Fruit fly (Drosophila melanogaster) whole organism, embryonic: ENCODE results near the gene CG6356.

ENCODE experiments used
- Atf3 ChIP-seq: fragments of 200-800 bp; sonication (Bioruptor generic); optimal IDR thresholded peaks from 3 replicates; lab custom pipeline; 2016; ENCODE audit warnings: missing biosample characterization, missing genetic modification characterization
- CG10147 ChIP-seq: fragments of 200-800 bp; sonication (Bioruptor generic); optimal IDR thresholded peaks from 2 replicates; lab custom pipeline; 2019; ENCODE audit warnings: missing biosample characterization, mild to moderate bottlenecking, missing genetic modification characterization, moderate library complexity
- CG10274 ChIP-seq: fragments of 200-800 bp; sonication (Bioruptor generic); optimal IDR thresholded peaks from 3 replicates; lab custom pipeline; 2017; ENCODE audit warnings: missing biosample characterization, mild to moderate bottlenecking, missing genetic modification characterization
- CG11696 ChIP-seq: fragments of 200-800 bp; sonication (Bioruptor generic); IDR thresholded peaks from 2 replicates; pipeline ENCODE4 v1.3.6; 2022; ENCODE audit warnings: missing biosample characterization, missing genetic modification characterization
- CG12391 ChIP-seq: fragments of 200-800 bp; sonication (Bioruptor generic); optimal IDR thresholded peaks from 3 replicates; lab custom pipeline; 2018; ENCODE audit warnings: missing biosample characterization, mild to moderate bottlenecking, missing genetic modification characterization, moderate library complexity
- CG16813 ChIP-seq: fragments of 200-800 bp; sonication (Bioruptor generic); IDR thresholded peaks from 3 replicates; pipeline ENCODE4 v1.3.6; 2022; ENCODE audit warnings: missing biosample characterization, missing genetic modification characterization; ENCODE audit not compliant: partially characterized antibody
- CG17568 ChIP-seq: fragments of 200-800 bp; sonication (Bioruptor generic); optimal IDR thresholded peaks from 2 replicates; lab custom pipeline; 2018; ENCODE audit warnings: missing biosample characterization, mild to moderate bottlenecking, missing genetic modification characterization, moderate library complexity
- CG17612 ChIP-seq: fragments of 200-800 bp; sonication (Bioruptor generic); IDR thresholded peaks from 2 replicates; pipeline ENCODE4 v1.3.6; 2022; ENCODE audit warnings: missing biosample characterization, missing genetic modification characterization
- CG3838 ChIP-seq: fragments of 200-800 bp; sonication (Bioruptor generic); optimal IDR thresholded peaks from 3 replicates; lab custom pipeline; 2016; ENCODE audit warnings: missing biosample characterization, missing genetic modification characterization
- CG4328 ChIP-seq: fragments of 200-800 bp; sonication (Bioruptor generic); optimal IDR thresholded peaks from 3 replicates; lab custom pipeline; 2017; ENCODE audit warnings: missing biosample characterization, missing genetic modification reagents, missing genetic modification characterization
- CG4854 ChIP-seq: fragments of 200-800 bp; sonication (Bioruptor generic); optimal IDR thresholded peaks from 2 replicates; lab custom pipeline; 2016; ENCODE audit warnings: missing biosample characterization, missing genetic modification characterization, inconsistent platforms
- CG6683 ChIP-seq: fragments of 200-800 bp; sonication (Bioruptor generic); optimal IDR thresholded peaks from 2 replicates; lab custom pipeline; 2017; ENCODE audit warnings: missing biosample characterization, mild to moderate bottlenecking, missing genetic modification characterization, missing genetic modification reagents
- CG7786 ChIP-seq: fragments of 200-800 bp; sonication (Bioruptor generic); optimal IDR thresholded peaks from 2 replicates; lab custom pipeline; 2016; ENCODE audit warnings: missing biosample characterization, missing genetic modification characterization
- CG8924 ChIP-seq: fragments of 200-800 bp; optimal IDR thresholded peaks from 3 replicates; lab custom pipeline; 2019; ENCODE audit warnings: missing biosample characterization, mild to moderate bottlenecking, missing genetic modification characterization, moderate library complexity
- CG9727 ChIP-seq: fragments of 200-800 bp; sonication (Bioruptor generic); optimal IDR thresholded peaks from 3 replicates; lab custom pipeline; 2017; ENCODE audit warnings: missing biosample characterization, mild to moderate bottlenecking, missing genetic modification characterization
- Dip3 ChIP-seq: fragments of 200-800 bp; sonication (Bioruptor generic); optimal IDR thresholded peaks from 3 replicates; lab custom pipeline; 2016; ENCODE audit warnings: missing biosample characterization, missing genetic modification characterization
- Dref ChIP-seq: fragments of 200-800 bp; sonication (Bioruptor generic); IDR thresholded peaks from 2 replicates; pipeline ENCODE4 v1.3.6; 2022; ENCODE audit warnings: missing biosample characterization, missing genetic modification characterization
- Fer3 ChIP-seq: fragments of 200-800 bp; sonication (Bioruptor generic); optimal IDR thresholded peaks from 2 replicates; lab custom pipeline; 2018; ENCODE audit warnings: missing biosample characterization, mild to moderate bottlenecking, missing genetic modification characterization, moderate library complexity
- Hey ChIP-seq: fragments of 200-800 bp; sonication (Bioruptor generic); optimal IDR thresholded peaks from 3 replicates; lab custom pipeline; 2018; ENCODE audit warnings: missing biosample characterization, mild to moderate bottlenecking, missing genetic modification characterization
- Hr3 ChIP-seq: fragments of 200-800 bp; sonication (Bioruptor generic); optimal IDR thresholded peaks from 3 replicates; lab custom pipeline; 2016; ENCODE audit warnings: missing biosample characterization, missing genetic modification characterization
- Hr78 ChIP-seq, 2 experiments: fragments of 200-800 bp in 1 of 2; fragments of >200 bp in 1 of 2; sonication (Bioruptor generic) in 1 of 2; optimal IDR thresholded peaks; 2 replicates each; lab custom pipeline; 2017 to 2019; ENCODE audit warnings: missing biosample characterization in 2 of 2, missing genetic modification characterization in 2 of 2, mild to moderate bottlenecking in 1 of 2, moderate library complexity in 1 of 2
- Kr ChIP-seq: fragments of 200-800 bp; sonication (Bioruptor generic); optimal IDR thresholded peaks from 2 replicates; lab custom pipeline; 2017; ENCODE audit warnings: missing biosample characterization, mild to moderate bottlenecking, missing genetic modification characterization
- Lim3 ChIP-seq: fragments of 200-800 bp; sonication (Bioruptor generic); IDR thresholded peaks from 2 replicates; pipeline ENCODE4 v1.3.6; 2022; ENCODE audit warnings: missing biosample characterization, missing genetic modification characterization
- Mad ChIP-seq: fragments of 200-800 bp; sonication (Bioruptor generic); optimal IDR thresholded peaks from 2 replicates; lab custom pipeline; 2016; ENCODE audit warnings: missing biosample characterization, missing genetic modification characterization
- Med ChIP-seq: fragments of 200-800 bp; sonication (Bioruptor generic); peaks from one replicate; lab custom pipeline; 2016; ENCODE audit warnings: missing biosample characterization, missing genetic modification characterization, mild to moderate bottlenecking, inconsistent platforms, moderate library complexity
- Neu2 ChIP-seq: fragments of 200-800 bp; sonication (Bioruptor generic); optimal IDR thresholded peaks from 3 replicates; lab custom pipeline; 2016; ENCODE audit warnings: missing biosample characterization, missing genetic modification characterization, borderline replicate concordance
- NfI ChIP-seq: fragments of 200-800 bp; sonication (Bioruptor generic); optimal IDR thresholded peaks from 3 replicates; lab custom pipeline; 2018; ENCODE audit warnings: missing biosample characterization, mild to moderate bottlenecking, missing genetic modification characterization, moderate library complexity
- Ravus ChIP-seq: fragments of 200-800 bp; sonication (Bioruptor generic); IDR thresholded peaks from 2 replicates; pipeline ENCODE4 v1.3.6; 2022; ENCODE audit warnings: missing biosample characterization, missing genetic modification characterization
- Taf1 ChIP-seq: fragments of 200-800 bp; sonication (Bioruptor generic); IDR thresholded peaks from 2 replicates; pipeline ENCODE4 v1.3.6; 2022; ENCODE audit warnings: missing biosample characterization, missing genetic modification characterization
- Xrp1 ChIP-seq: fragments of 200-800 bp; sonication (Bioruptor generic); IDR thresholded peaks from 2 replicates; pipeline ENCODE4 v1.3.6; 2022; ENCODE audit warnings: missing biosample characterization, missing genetic modification characterization
- al ChIP-seq: fragments of 200-800 bp; sonication (Bioruptor generic); IDR thresholded peaks from 2 replicates; pipeline ENCODE4 v1.3.6; 2022; ENCODE audit warnings: missing biosample characterization, missing genetic modification characterization
- aop ChIP-seq: fragments of 200-800 bp; sonication (Bioruptor generic); IDR thresholded peaks from 2 replicates; pipeline ENCODE4 v1.3.6; 2022; ENCODE audit warnings: missing biosample characterization, missing genetic modification characterization
- ase ChIP-seq: fragments of 200-800 bp; sonication (Bioruptor generic); IDR thresholded peaks from 3 replicates; pipeline ENCODE4 v1.3.6; 2022; ENCODE audit warnings: missing biosample characterization, missing genetic modification characterization
- chm ChIP-seq: fragments of 200-800 bp; sonication (Bioruptor generic); IDR thresholded peaks from 2 replicates; pipeline ENCODE4 v1.3.6; 2022; ENCODE audit warnings: missing biosample characterization, missing genetic modification characterization
- crol ChIP-seq: fragments of 200-800 bp; sonication (Bioruptor generic); IDR thresholded peaks from 2 replicates; pipeline ENCODE4 v1.3.6; 2022; ENCODE audit warnings: missing biosample characterization, missing genetic modification characterization
- dimm ChIP-seq: fragments of 200-800 bp; sonication (Bioruptor generic); IDR thresholded peaks from 2 replicates; pipeline ENCODE4 v1.3.6; 2022; ENCODE audit warnings: missing biosample characterization, missing genetic modification characterization
- fu2 ChIP-seq: fragments of 200-800 bp; sonication (Bioruptor generic); optimal IDR thresholded peaks from 2 replicates; lab custom pipeline; 2016; ENCODE audit warnings: missing biosample characterization, missing genetic modification characterization
- ken ChIP-seq: fragments of 200-800 bp; sonication (Bioruptor generic); IDR thresholded peaks from 3 replicates; pipeline ENCODE4 v1.3.6; 2022; ENCODE audit warnings: missing biosample characterization, missing genetic modification characterization
- knrl ChIP-seq: fragments of 200-800 bp; sonication (Bioruptor generic); IDR thresholded peaks from 3 replicates; pipeline ENCODE4 v1.3.6; 2022; ENCODE audit warnings: missing biosample characterization, missing genetic modification characterization; ENCODE audit not compliant: partially characterized antibody
- org-1 ChIP-seq: fragments of 200-800 bp; sonication (Bioruptor generic); optimal IDR thresholded peaks from 2 replicates; lab custom pipeline; 2017; ENCODE audit warnings: missing biosample characterization, missing genetic modification characterization
- phol ChIP-seq: fragments of 200-800 bp; sonication (Bioruptor generic); optimal IDR thresholded peaks from 3 replicates; lab custom pipeline; 2018; ENCODE audit warnings: missing biosample characterization, mild to moderate bottlenecking, missing genetic modification characterization, moderate library complexity
- pum ChIP-seq: fragments of 200-800 bp; sonication (Bioruptor generic); optimal IDR thresholded peaks from 2 replicates; lab custom pipeline; 2016; ENCODE audit warnings: missing biosample characterization, missing genetic modification characterization
- rib ChIP-seq: fragments of 200-800 bp; sonication (Bioruptor generic); IDR thresholded peaks from 2 replicates; pipeline ENCODE4 v1.3.6; 2022; ENCODE audit warnings: missing biosample characterization, missing genetic modification characterization
- sens-2 ChIP-seq: fragments of 200-800 bp; sonication (Bioruptor generic); IDR thresholded peaks from 2 replicates; pipeline ENCODE4 v1.3.6; 2022; ENCODE audit warnings: missing biosample characterization, missing genetic modification characterization
- slbo ChIP-seq: fragments of 200-800 bp; sonication (Bioruptor generic); IDR thresholded peaks from 2 replicates; pipeline ENCODE4 v1.3.6; 2022; ENCODE audit warnings: missing biosample characterization, missing genetic modification characterization
- sqz ChIP-seq: fragments of 200-800 bp; sonication (Bioruptor generic); optimal IDR thresholded peaks from 3 replicates; lab custom pipeline; 2018; ENCODE audit warnings: missing biosample characterization, mild to moderate bottlenecking, missing genetic modification characterization
- tap ChIP-seq: fragments of 200-800 bp; optimal IDR thresholded peaks from 3 replicates; lab custom pipeline; 2019; ENCODE audit warnings: missing biosample characterization, mild to moderate bottlenecking, missing genetic modification characterization, moderate library complexity
- wdn ChIP-seq: fragments of 200-800 bp; sonication (Bioruptor generic); IDR thresholded peaks from 2 replicates; pipeline ENCODE4 v1.3.6; 2022; ENCODE audit warnings: missing biosample characterization, missing genetic modification characterization
- wor ChIP-seq: fragments of 200-800 bp; sonication (Bioruptor generic); IDR thresholded peaks from 2 replicates; pipeline ENCODE4 v1.3.6; 2022; ENCODE audit warnings: missing biosample characterization, missing genetic modification characterization
- zen2 ChIP-seq: fragments of 200-800 bp; sonication (Bioruptor generic); IDR thresholded peaks from 3 replicates; pipeline ENCODE4 v1.3.6; 2022; ENCODE audit warnings: missing biosample characterization, missing genetic modification characterization; ENCODE audit not compliant: partially characterized antibody

CG6356 gene

DNA sequence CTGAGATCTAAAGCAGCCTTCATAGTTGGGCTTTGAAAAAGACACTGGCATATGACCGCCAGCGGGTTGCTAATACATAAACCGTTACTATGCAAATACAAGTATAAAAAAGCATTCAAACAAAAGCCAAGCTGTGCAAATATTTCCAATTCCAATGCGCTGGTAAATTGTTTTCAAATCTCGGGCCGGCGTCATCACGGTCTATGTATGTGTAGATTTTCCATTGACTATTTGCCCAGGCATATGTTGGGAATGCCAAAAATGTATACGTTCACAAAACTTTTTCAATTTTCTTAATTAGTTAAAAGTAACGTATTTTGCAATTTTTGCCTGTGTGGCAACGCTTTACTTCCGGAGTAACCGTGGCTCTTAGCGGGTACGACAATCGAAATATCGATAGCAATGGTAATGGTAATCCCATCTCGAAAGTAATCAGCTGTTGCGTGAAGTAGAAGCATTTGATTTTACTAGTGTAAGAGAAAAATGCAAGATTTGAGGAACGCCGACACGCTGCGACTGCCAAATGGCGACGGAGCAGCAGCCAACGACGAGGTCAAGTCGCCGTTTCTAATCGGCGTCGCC is 6.1 kb downstream of the CG6356 start, which contains the start of the genes CG34290 and Uck (continued):
- no peak for TF ChIP-seq CG11696
- TF ChIP-seq CG7786 (GFP tag; lab: Kevin White, UChicago) = peak; percentile 49
- TF ChIP-seq chm (GFP tag; lab: Robert Waterston, UW) = peak; percentile 73
- peak; percentile 34 for TF ChIP-seq CG8924
- TF ChIP-seq Mad (GFP tag; lab: Kevin White, UChicago) = peak; percentile 65
- TF ChIP-seq slbo (GFP tag; lab: Robert Waterston, UW) = peak; percentile 49
- TF ChIP-seq Xrp1 (GFP tag; lab: Robert Waterston, UW) = no peak
- peak; percentile 77 for TF ChIP-seq CG16813 (GFP tag; lab: Robert Waterston, UW)
- TF ChIP-seq CG3838 = no peak
- TF ChIP-seq Kr = no peak
- peak; percentile 38; the same call in 1 of the 2 replicates for TF ChIP-seq sens-2 (GFP tag; lab: Robert Waterston, UW)
- TF ChIP-seq CG10147 = peak; percentile 79
- peak; percentile 83 for TF ChIP-seq zen2
- TF ChIP-seq CG6683 = peak; percentile 77
- peak; percentile 46 for TF ChIP-seq Hey (tag; lab: Kevin White, UChicago)
- TF ChIP-seq phol (tag; lab: Kevin White, UChicago) = peak; percentile 80
- TF ChIP-seq dimm (GFP tag; lab: Robert Waterston, UW) = no peak
- TF ChIP-seq Taf1 (GFP tag; lab: Robert Waterston, UW) = no peak
- peak in 1 of 2 experiments; percentile 13 for TF ChIP-seq Hr78 (GFP tag; optimal IDR thresholded peaks at IDR 0.05; lab: Kevin White, UChicago)
- no peak for TF ChIP-seq rib
- TF ChIP-seq tap = peak; percentile 28
- no peak for TF ChIP-seq Lim3
- TF ChIP-seq sqz (GFP tag; lab: Kevin White, UChicago) = peak; percentile 43
- peak; percentile 92 for TF ChIP-seq NfI (GFP tag; lab: Kevin White, UChicago)
- peak; percentile 35 for TF ChIP-seq Hr3 (GFP tag; lab: Kevin White, UChicago)
- TF ChIP-seq knrl (GFP tag; lab: Robert Waterston, UW) = peak; percentile 82
- peak; percentile 37; the same call in 1 of the 2 replicates for TF ChIP-seq crol (GFP tag; lab: Robert Waterston, UW)
- TF ChIP-seq aop (GFP tag; lab: Robert Waterston, UW) = peak; percentile 97
- no peak for TF ChIP-seq Ravus (GFP tag; lab: Robert Waterston, UW)
- TF ChIP-seq Dip3 (GFP tag; lab: Kevin White, UChicago) = peak; percentile 46
- peak; percentile 82 for TF ChIP-seq Fer3 (tag; lab: Kevin White, UChicago)
- TF ChIP-seq CG9727 = peak; percentile 74
- TF ChIP-seq CG17568 (GFP tag; lab: Kevin White, UChicago) = peak; percentile 91
- TF ChIP-seq wor (GFP tag; lab: Robert Waterston, UW) = no peak
- TF ChIP-seq Atf3 = peak; percentile 25
- TF ChIP-seq al (GFP tag; lab: Robert Waterston, UW) = peak; percentile 39; the same call in 1 of the 2 replicates
- TF ChIP-seq CG12391 (tag; lab: Kevin White, UChicago) = peak; percentile 80
- TF ChIP-seq wdn = 0 out of 2 replicates have a peak, but pooled peaks have one; percentile 54
- peak; percentile 71; the same call in 2 of the 3 replicates for TF ChIP-seq ase (GFP tag; lab: Robert Waterston, UW)
- peak; percentile 66; the same call in 2 of the 3 replicates for TF ChIP-seq ken (GFP tag; lab: Robert Waterston, UW)
- TF ChIP-seq CG17612 (GFP tag; lab: Robert Waterston, UW) = no peak
- peak; percentile 44 for TF ChIP-seq pum (GFP tag; lab: Kevin White, UChicago)
- TF ChIP-seq CG10274 (GFP tag; lab: Kevin White, UChicago) = peak; percentile 68
- peak; percentile 46 for TF ChIP-seq CG4854 (GFP tag; lab: Kevin White, UChicago)
- peak; percentile 89 for TF ChIP-seq Dref (GFP tag; lab: Robert Waterston, UW)
- no peak for TF ChIP-seq Neu2
- peak; percentile 97 for TF ChIP-seq Med
- peak; percentile 82 for TF ChIP-seq CG4328 (GFP tag; lab: Kevin White, UChicago)
- peak; percentile 57 for TF ChIP-seq fu2 (GFP tag; lab: Kevin White, UChicago)
- peak; percentile 63 for TF ChIP-seq org-1 (GFP tag; lab: Kevin White, UChicago)
